Fruit fly (Drosophila melanogaster) whole organism, pupa: ENCODE measurements around the gene CG31122.
A peak's percentile ranks its signal among the peaks of the same experiment; 100 is the strongest.

Experiments used
- CG10348 ChIP-seq: fragments of 200-800 bp; sonication (Bioruptor generic); IDR thresholded peaks from 2 replicates; pipeline ENCODE4 v1.3.6; 2022; ENCODE audit warnings: missing biosample characterization, missing genetic modification characterization
- CG12605 ChIP-seq: fragments of 200-800 bp; sonication (Bioruptor generic); IDR thresholded peaks from 2 replicates; pipeline ENCODE4 v1.3.6; 2022; ENCODE audit warnings: missing biosample characterization, missing genetic modification characterization
- CG13204 ChIP-seq: fragments of 200-800 bp; sonication (Bioruptor generic); optimal IDR thresholded peaks from 2 replicates; lab custom pipeline; 2018; ENCODE audit warnings: missing biosample characterization, mild to moderate bottlenecking, missing genetic modification characterization, moderate library complexity
- CG14655 ChIP-seq: fragments of 200-800 bp; sonication (Bioruptor generic); optimal IDR thresholded peaks from 3 replicates; lab custom pipeline; 2017; ENCODE audit warnings: mild to moderate bottlenecking, missing biosample characterization, missing genetic modification reagents, missing genetic modification characterization
- CG15710 ChIP-seq: fragments of 200-800 bp; sonication (Bioruptor generic); optimal IDR thresholded peaks from 2 replicates; lab custom pipeline; 2018; ENCODE audit warnings: missing biosample characterization, mild to moderate bottlenecking, missing genetic modification characterization, moderate library complexity
- CG17806 ChIP-seq: fragments of 200-800 bp; sonication (Bioruptor generic); optimal IDR thresholded peaks from 2 replicates; lab custom pipeline; 2018; ENCODE audit warnings: missing biosample characterization, mild to moderate bottlenecking, missing genetic modification characterization, moderate library complexity
- CG32121 ChIP-seq: fragments of 200-800 bp; sonication (Bioruptor generic); IDR thresholded peaks from 2 replicates; pipeline ENCODE4 v1.3.6; 2022; ENCODE audit warnings: missing biosample characterization, missing genetic modification characterization
- CG34367 ChIP-seq: fragments of 200-800 bp; sonication (Bioruptor generic); optimal IDR thresholded peaks from 2 replicates; lab custom pipeline; 2018; ENCODE audit warnings: missing biosample characterization, mild to moderate bottlenecking, missing genetic modification characterization
- CG4496 ChIP-seq: fragments of 200-800 bp; sonication (Bioruptor generic); IDR thresholded peaks from 3 replicates; pipeline ENCODE4 v1.3.6; 2022; ENCODE audit warnings: missing biosample characterization, missing genetic modification characterization
- CG8159 ChIP-seq: fragments of 200-800 bp; sonication (Bioruptor generic); optimal IDR thresholded peaks from 3 replicates; lab custom pipeline; 2018; ENCODE audit warnings: missing biosample characterization, mild to moderate bottlenecking, missing genetic modification characterization, moderate library complexity
- CG8301 ChIP-seq: fragments of 200-800 bp; sonication (Bioruptor generic); optimal IDR thresholded peaks from 2 replicates; lab custom pipeline; 2018; ENCODE audit warnings: missing biosample characterization, mild to moderate bottlenecking, missing genetic modification characterization
- CG9948 ChIP-seq: fragments of 200-800 bp; sonication (Bioruptor generic); optimal IDR thresholded peaks from 2 replicates; lab custom pipeline; 2018; ENCODE audit warnings: missing biosample characterization, mild to moderate bottlenecking, missing genetic modification characterization, moderate library complexity
- D1 ChIP-seq: fragments of 200-800 bp; sonication (Bioruptor generic); optimal IDR thresholded peaks from 2 replicates; lab custom pipeline; 2018; ENCODE audit warnings: missing biosample characterization, mild to moderate bottlenecking, missing genetic modification characterization, moderate library complexity
- EcR ChIP-seq: fragments of 200-800 bp; sonication (Bioruptor generic); optimal IDR thresholded peaks from 3 replicates; lab custom pipeline; 2019; ENCODE audit warnings: missing biosample characterization, missing genetic modification characterization, mild to moderate bottlenecking, moderate library complexity, missing genetic modification reagents
- Ets98B ChIP-seq: fragments of 200-800 bp; sonication (Bioruptor generic); IDR thresholded peaks from 2 replicates; pipeline ENCODE4 v1.3.6; 2022; ENCODE audit warnings: missing biosample characterization, missing genetic modification characterization
- Pif1A ChIP-seq: fragments of 200-800 bp; sonication (Bioruptor generic); optimal IDR thresholded peaks from 3 replicates; lab custom pipeline; 2016; ENCODE audit warnings: missing biosample characterization, missing genetic modification characterization
- Pif1B ChIP-seq: fragments of 200-800 bp; sonication (Bioruptor generic); optimal IDR thresholded peaks from 3 replicates; lab custom pipeline; 2016; ENCODE audit warnings: missing biosample characterization, missing genetic modification characterization
- Snoo ChIP-seq: fragments of 200-800 bp; sonication (Bioruptor generic); optimal IDR thresholded peaks from 3 replicates; lab custom pipeline; 2017; ENCODE audit warnings: missing biosample characterization, mild to moderate bottlenecking, missing genetic modification characterization, inconsistent platforms
- fd96Ca ChIP-seq: fragments of 200-800 bp; sonication (Bioruptor generic); IDR thresholded peaks from 3 replicates; pipeline ENCODE4 v1.3.6; 2022; ENCODE audit warnings: missing biosample characterization, missing genetic modification characterization
- gl ChIP-seq: fragments of 200-800 bp; sonication (Bioruptor generic); optimal IDR thresholded peaks from 2 replicates; lab custom pipeline; 2018; ENCODE audit warnings: missing biosample characterization, mild to moderate bottlenecking, missing genetic modification characterization
- rn ChIP-seq: fragments of 200-800 bp; sonication (Bioruptor generic); IDR thresholded peaks from 2 replicates; pipeline ENCODE4 v1.3.6; 2022; ENCODE audit warnings: missing biosample characterization, missing genetic modification characterization

The CG31122 gene

DNA sequence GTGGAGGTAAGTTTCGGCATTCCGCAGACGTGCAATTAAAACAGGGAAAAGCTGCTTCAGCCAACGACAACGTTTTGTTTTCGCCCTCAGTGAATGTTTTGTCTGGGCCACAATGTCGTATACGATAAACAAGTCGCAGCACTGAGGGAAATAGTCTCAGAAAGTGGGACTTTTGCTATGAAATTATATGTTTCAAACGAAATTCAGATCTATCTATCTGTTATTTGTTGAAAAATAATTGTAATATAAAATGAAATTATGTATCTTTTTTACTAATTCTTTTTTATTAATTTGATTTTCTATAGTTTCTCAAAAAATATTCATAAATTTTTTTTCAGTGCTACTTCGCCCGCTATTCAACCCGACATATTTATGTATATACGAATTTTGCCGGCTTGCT lies 19.2 kb downstream of the CG31122 start:
- TF ChIP-seq Ets98B, result peak; percentile 75
- TF ChIP-seq CG8159 (tag; lab: Kevin White, UChicago), result peak; percentile 52
- TF ChIP-seq D1 (tag; lab: Kevin White, UChicago), result no peak
- no peak for TF ChIP-seq Snoo (tag; lab: Kevin White, UChicago)
- TF ChIP-seq CG10348, result no peak
- peak; percentile 44 for TF ChIP-seq gl
- peak; percentile 36 for TF ChIP-seq CG13204 (GFP tag; lab: Kevin White, UChicago)
- TF ChIP-seq CG14655, result no peak
- no peak for TF ChIP-seq fd96Ca
- TF ChIP-seq CG12605 (GFP tag; lab: Robert Waterston, UW), result peak; percentile 54
- TF ChIP-seq CG32121, result peak; percentile 69; the same call in 1 of the 2 replicates
- peak; percentile 40 for TF ChIP-seq CG34367 (tag; lab: Kevin White, UChicago)
- no peak for TF ChIP-seq CG8301 (tag; lab: Kevin White, UChicago)
- TF ChIP-seq rn (GFP tag; lab: Robert Waterston, UW), result peak; percentile 44; the same call in 1 of the 2 replicates
- no peak for TF ChIP-seq CG4496 (GFP tag; lab: Robert Waterston, UW)
- TF ChIP-seq CG17806 (tag; lab: Kevin White, UChicago), result peak; percentile 36
- peak; percentile 71 for TF ChIP-seq CG15710 (tag; lab: Kevin White, UChicago)
- peak; percentile 35 for TF ChIP-seq Pif1B (GFP tag; lab: Kevin White, UChicago)
- TF ChIP-seq EcR (GFP tag; lab: Kevin White, UChicago), result peak; percentile 1
- peak; percentile 63 for TF ChIP-seq Pif1A (GFP tag; lab: Kevin White, UChicago)
- TF ChIP-seq CG9948, result no peak

dm6 chr3R:18389790-18390189 lies 22.9 kb downstream of the CG31122 start, which contains the start of gene Vha100-4:
Vha100-4 (minus strand) TSS chr3R:18389805.
- no peak for TF ChIP-seq CG9948
- no peak for TF ChIP-seq rn (GFP tag; lab: Robert Waterston, UW)
- TF ChIP-seq gl, result no peak
- no peak for TF ChIP-seq EcR (GFP tag; lab: Kevin White, UChicago)
- no peak for TF ChIP-seq CG8159 (tag; lab: Kevin White, UChicago)
- TF ChIP-seq CG10348, result no peak
- no peak for TF ChIP-seq CG32121
- TF ChIP-seq D1 (tag; lab: Kevin White, UChicago), result no peak
- no peak for TF ChIP-seq CG15710 (tag; lab: Kevin White, UChicago)
- no peak for TF ChIP-seq CG12605 (GFP tag; lab: Robert Waterston, UW)
- TF ChIP-seq CG17806 (tag; lab: Kevin White, UChicago), result no peak
- no peak for TF ChIP-seq CG13204 (GFP tag; lab: Kevin White, UChicago)
- no peak for TF ChIP-seq CG14655
- TF ChIP-seq Pif1B (GFP tag; lab: Kevin White, UChicago), result no peak
- no peak for TF ChIP-seq Pif1A (GFP tag; lab: Kevin White, UChicago)
- TF ChIP-seq Snoo (tag; lab: Kevin White, UChicago), result no peak
- TF ChIP-seq Ets98B, result no peak

DNA sequence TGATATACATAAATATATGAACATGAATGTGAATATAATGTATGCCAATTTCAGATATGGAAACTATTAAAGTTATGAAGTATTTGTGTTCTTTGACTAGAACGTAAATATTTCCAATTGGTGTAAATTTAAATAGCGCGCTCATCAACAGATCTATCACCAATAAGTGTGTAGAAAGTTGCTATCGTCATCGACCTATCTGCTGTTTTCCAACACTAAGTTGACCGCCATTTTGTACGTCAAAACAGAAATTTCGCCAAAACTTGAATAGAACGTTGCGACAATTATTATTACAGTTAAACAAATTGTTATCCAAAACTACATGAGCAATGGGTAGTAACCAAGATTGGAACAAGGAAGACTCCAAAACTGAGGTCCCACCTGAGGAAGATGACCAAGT lies 27.1 kb downstream of the CG31122 start, which contains the start of gene cona:
Gene cona, plus strand, starts transcription at position 236 of the 400 bp plus-strand sequence.
- TF ChIP-seq Snoo (tag; lab: Kevin White, UChicago) (no peak), CG12605 (GFP tag; lab: Robert Waterston, UW) (no peak), fd96Ca (no peak), EcR (GFP tag; lab: Kevin White, UChicago) (no peak), CG10348 (no peak), gl (no peak), CG13204 (GFP tag; lab: Kevin White, UChicago) (no peak), Pif1B (GFP tag; lab: Kevin White, UChicago) (no peak), CG4496 (GFP tag; lab: Robert Waterston, UW) (no peak), Pif1A (GFP tag; lab: Kevin White, UChicago) (no peak), CG34367 (tag; lab: Kevin White, UChicago) (no peak), CG9948 (no peak), CG17806 (tag; lab: Kevin White, UChicago) (no peak), CG14655 (no peak), rn (GFP tag; lab: Robert Waterston, UW) (no peak), CG8159 (tag; lab: Kevin White, UChicago) (no peak), CG15710 (tag; lab: Kevin White, UChicago) (no peak)

- TF ChIP-seq gl (no peak), EcR (GFP tag; lab: Kevin White, UChicago) (no peak), Snoo (tag; lab: Kevin White, UChicago) (no peak), D1 (tag; lab: Kevin White, UChicago) (no peak), Pif1A (GFP tag; lab: Kevin White, UChicago) (no peak), CG8301 (tag; lab: Kevin White, UChicago) (no peak), Pif1B (GFP tag; lab: Kevin White, UChicago) (no peak), Ets98B (no peak), CG4496 (GFP tag; lab: Robert Waterston, UW) (no peak), CG8159 (tag; lab: Kevin White, UChicago) (no peak), fd96Ca (no peak), CG14655 (no peak), CG32121 (no peak)
These were observed 27.7 kb downstream of the CG31122 start, which contains the start of gene CG14309 for dm6 chr3R:18384972-18385371. CG14309 (minus strand) TSS chr3R:18385072.

DNA sequence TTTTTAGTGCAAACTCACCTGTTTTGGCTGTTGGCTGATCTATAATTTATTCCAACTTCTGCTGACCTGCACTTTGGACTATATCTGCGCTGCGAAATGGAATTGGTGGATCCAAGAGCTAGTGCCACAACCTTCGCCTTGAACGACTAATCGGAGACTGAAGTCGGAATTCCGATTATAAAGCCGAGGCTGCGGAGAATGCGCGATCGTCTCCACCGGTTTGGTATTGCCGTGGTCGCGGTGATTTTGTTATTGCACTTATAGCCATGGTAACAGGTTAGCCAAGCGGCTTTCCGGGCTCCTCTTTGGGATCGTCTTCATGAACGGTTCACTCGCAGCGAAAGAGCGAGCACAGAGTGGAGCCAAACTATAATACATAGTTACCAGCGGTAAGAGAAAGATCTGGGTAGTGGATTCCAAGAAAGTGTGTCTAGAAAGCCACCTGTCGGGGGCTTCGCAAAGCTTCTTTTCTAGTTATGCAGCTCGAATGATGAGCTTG lies 31.6 kb downstream of the CG31122 start, which contains the start of gene CG7675:
Gene CG7675, minus strand, starts transcription at position 165 of the 499 bp plus-strand sequence.
- no peak for TF ChIP-seq CG8301 (tag; lab: Kevin White, UChicago)
- peak; percentile 18; the same call in 1 of the 2 replicates for TF ChIP-seq CG12605 (GFP tag; lab: Robert Waterston, UW)
- peak; percentile 66 for TF ChIP-seq CG13204 (GFP tag; lab: Kevin White, UChicago)
- peak; percentile 44; the same call in 1 of the 2 replicates for TF ChIP-seq Ets98B
- peak; percentile 36 for TF ChIP-seq CG15710 (tag; lab: Kevin White, UChicago)
- TF ChIP-seq fd96Ca, result 0 out of 3 replicates have a peak, but pooled peaks have one; percentile 18
- peak; percentile 21 for TF ChIP-seq Snoo (tag; lab: Kevin White, UChicago)
- TF ChIP-seq CG34367 (tag; lab: Kevin White, UChicago), result peak; percentile 43
- TF ChIP-seq Pif1B (GFP tag; lab: Kevin White, UChicago), result peak; percentile 63
- TF ChIP-seq EcR (GFP tag; lab: Kevin White, UChicago), result peak; percentile 85
- TF ChIP-seq CG8159 (tag; lab: Kevin White, UChicago), result peak; percentile 36
- no peak for TF ChIP-seq CG14655
- peak; percentile 94 for TF ChIP-seq gl
- TF ChIP-seq Pif1A (GFP tag; lab: Kevin White, UChicago), result peak; percentile 61
- TF ChIP-seq CG17806 (tag; lab: Kevin White, UChicago), result peak; percentile 24
- TF ChIP-seq CG32121, result no peak
- TF ChIP-seq, all 21 proteins: peak for 13
